Fruit fly (Drosophila melanogaster): Measurements from ENCODE around the gene Tg.

The Tg gene

DNA sequence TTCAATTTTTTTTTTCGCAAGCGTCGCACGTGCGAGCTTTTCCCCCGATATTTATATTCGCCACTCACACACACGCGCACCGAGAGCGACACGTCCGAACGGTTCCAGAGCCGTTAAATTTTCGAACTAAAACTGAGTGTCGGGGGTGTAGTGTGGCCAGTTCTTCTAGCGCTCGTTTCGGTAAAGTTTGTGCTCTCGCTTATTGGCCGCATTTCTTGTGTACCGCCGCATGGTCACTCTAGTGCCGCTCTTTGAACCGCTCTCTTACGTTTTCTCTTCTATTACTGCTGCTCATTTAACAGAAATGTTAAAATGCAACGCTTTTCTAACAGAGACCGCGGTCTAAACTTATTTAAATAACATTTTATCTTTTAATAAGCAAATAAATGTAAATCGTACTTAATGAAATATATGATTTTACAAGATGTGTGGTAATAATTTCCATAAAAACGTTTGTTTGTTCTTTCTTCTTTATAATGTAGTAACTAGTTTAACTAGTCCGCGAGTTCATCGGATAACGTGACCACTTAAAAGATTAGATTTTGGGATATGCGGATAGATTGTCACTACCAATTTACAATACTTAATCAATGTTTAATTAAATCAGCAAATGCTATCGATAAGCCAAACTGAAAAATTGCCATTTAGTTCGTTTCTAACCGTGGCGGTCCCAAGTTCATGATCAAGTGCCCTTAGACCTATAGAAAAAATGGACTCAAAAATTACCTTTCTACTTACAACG lies 27.0 kb upstream of the Tg start, which contains the start of gene Snoo:
Snoo (minus strand) TSS at position 138 of the 742 bp plus-strand sequence.
- TF ChIP-seq CG8478 (optimal IDR thresholded peaks at IDR 0.05) (no peak), CTCF (optimal IDR thresholded peaks at IDR 0.05) (peak; percentile 43 to 52)

dm6 chr2L:7984889-7985514 lies 26.2 kb upstream of the Tg start:
- TF ChIP-seq CG8478 (optimal IDR thresholded peaks at IDR 0.05), result no peak
- TF ChIP-seq CTCF (optimal IDR thresholded peaks at IDR 0.05), result no peak

- TF ChIP-seq CG8478 (optimal IDR thresholded peaks at IDR 0.05) (no peak), CTCF (optimal IDR thresholded peaks at IDR 0.05) (no peak)
Measured at dm6 chr2L:7986210-7986609, 25.0 kb upstream of the Tg start.

dm6 chr2L:7989868-7990267 lies 21.3 kb upstream of the Tg start:
- TF ChIP-seq CTCF (optimal IDR thresholded peaks at IDR 0.05) (no peak), CG8478 (optimal IDR thresholded peaks at IDR 0.05) (no peak)

- TF ChIP-seq CG8478 (optimal IDR thresholded peaks at IDR 0.05) (no peak), CTCF (optimal IDR thresholded peaks at IDR 0.05) (no peak)
Measured at dm6 chr2L:7990720-7991119, 20.5 kb upstream of the Tg start.

dm6 chr2L:7991391-7991876 lies 19.8 kb upstream of the Tg start:
- no peak for TF ChIP-seq CTCF (optimal IDR thresholded peaks at IDR 0.05)
- TF ChIP-seq CG8478 (optimal IDR thresholded peaks at IDR 0.05), result no peak

DNA sequence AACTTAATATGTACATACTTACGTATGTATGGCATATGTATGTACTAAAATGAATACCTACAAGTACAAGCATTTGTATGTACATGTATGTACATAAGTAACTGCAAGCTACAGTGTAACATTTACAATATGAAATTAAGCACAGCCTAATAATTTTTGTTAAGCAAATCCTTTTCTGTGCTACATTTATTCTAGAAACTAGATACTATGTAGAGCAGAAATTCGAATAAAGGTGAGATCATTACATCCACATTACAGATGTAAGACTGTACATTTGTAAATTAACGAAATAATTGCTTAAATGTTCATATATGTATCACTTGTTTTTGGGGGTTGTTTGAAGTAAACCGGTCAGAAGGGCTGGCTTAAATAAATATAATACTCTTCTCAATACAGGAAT lies 19.3 kb upstream of the Tg start:
- no peak for TF ChIP-seq CG8478 (optimal IDR thresholded peaks at IDR 0.05)
- no peak for TF ChIP-seq CTCF (optimal IDR thresholded peaks at IDR 0.05)

dm6 chr2L:7992654-7993053 lies 18.6 kb upstream of the Tg start:
- TF ChIP-seq CG8478 (optimal IDR thresholded peaks at IDR 0.05) (no peak), CTCF (optimal IDR thresholded peaks at IDR 0.05) (no peak)

DNA sequence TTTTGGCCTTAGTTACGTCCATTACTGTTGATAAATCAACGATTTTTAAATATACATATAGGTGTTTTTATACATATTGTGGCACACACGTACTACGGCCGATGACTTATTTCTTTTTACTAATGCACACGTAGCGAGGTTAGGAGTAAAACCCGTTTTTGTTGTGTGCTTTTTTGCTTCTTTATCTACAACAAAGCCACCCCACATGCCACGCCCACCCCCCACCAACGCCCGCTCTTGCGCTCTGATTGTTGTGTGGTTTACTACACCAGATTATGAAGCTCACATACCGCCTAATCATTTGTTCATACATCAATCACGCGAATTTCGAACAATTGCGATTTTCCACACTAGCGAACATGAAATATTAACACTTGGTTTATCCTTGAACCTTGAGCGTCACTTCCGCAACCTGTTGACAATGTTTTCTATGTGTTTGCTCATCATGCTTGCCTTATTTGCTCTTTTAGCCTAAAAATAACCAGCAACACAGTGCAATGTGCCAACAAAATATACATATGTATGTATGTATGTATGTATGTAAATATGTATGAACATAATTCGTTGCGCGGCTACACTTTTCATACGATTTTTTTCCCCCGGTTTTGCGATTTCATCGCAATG lies 18.0 kb upstream of the Tg start:
- no peak for TF ChIP-seq CTCF (optimal IDR thresholded peaks at IDR 0.05)
- TF ChIP-seq CG8478 (optimal IDR thresholded peaks at IDR 0.05), result no peak

- TF ChIP-seq CG8478 (optimal IDR thresholded peaks at IDR 0.05) (no peak), CTCF (optimal IDR thresholded peaks at IDR 0.05) (no peak)
Measured at dm6 chr2L:7993984-7994854, 17.0 kb upstream of the Tg start, which contains the start of gene pes. Gene pes, minus strand, starts transcription at chr2L:7994184.

DNA sequence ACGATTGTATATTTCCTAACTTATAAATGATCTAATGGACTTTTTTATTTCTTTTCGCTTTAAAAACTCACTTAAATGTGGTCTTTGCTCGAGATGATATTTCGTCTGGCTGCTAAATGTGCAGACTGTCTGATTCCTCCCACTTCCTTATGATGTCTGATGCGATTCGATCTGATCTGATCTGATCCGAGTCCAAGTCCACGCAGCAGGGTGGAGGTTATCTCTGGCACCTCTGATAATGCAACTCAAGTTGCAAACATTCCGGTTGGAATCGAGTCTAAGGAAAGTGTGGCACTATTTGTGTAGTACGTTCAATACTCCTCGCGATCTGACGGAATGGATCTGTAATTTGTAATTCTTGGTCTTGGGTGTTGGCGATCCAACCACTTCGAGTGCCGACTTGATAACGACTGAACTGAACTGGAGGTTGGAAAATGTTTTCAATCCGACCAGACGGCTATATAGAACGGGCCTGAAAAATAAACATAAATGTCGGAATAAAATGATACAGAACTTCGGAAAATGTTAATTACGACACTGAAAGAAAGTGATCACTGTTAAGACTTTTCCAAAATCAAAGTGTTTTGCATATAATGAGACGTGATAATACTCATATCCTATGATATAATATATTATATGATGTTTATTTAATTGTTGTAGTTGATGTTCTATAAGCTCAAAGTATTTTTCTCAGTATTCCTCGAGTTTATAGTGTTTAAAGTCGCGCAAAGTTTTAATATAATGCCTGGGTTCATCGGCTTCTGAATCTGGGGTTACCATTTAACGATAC lies 13.7 kb upstream of the Tg start:
- TF ChIP-seq CG8478 (optimal IDR thresholded peaks at IDR 0.05) (no peak), CTCF (optimal IDR thresholded peaks at IDR 0.05) (no peak)

- TF ChIP-seq CTCF (optimal IDR thresholded peaks at IDR 0.05) (no peak), CG8478 (optimal IDR thresholded peaks at IDR 0.05) (no peak)
Measured at dm6 chr2L:7998080-7998457, 13.1 kb upstream of the Tg start, which contains the start of gene CG7227. Gene CG7227, minus strand, starts transcription at chr2L:7998151.

DNA sequence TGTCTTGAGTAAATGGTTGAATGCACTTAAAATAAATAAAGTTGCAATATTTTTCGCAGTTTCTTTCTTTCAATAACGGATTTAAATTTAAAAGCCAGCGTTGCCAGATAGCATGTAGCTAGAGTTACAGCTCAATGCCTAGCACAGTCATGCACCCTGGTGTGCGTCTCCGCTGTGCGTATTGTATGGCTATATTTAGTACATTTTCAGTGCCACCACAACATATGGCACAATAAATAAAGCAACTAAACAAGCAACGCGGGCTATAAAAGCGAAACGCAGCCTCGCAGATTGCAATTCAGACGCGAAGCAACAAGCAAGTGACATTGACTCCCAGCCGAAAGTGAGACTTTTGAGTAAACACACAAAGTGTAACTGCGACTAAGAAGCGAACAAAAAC lies 12.6 kb upstream of the Tg start, which contains the start of gene Sirup:
Sirup (plus strand) TSS at position 215 of the 400 bp plus-strand sequence.
- TF ChIP-seq CG8478 (optimal IDR thresholded peaks at IDR 0.05), result no peak
- TF ChIP-seq CTCF (optimal IDR thresholded peaks at IDR 0.05), result peak; percentile 65 to 73

DNA sequence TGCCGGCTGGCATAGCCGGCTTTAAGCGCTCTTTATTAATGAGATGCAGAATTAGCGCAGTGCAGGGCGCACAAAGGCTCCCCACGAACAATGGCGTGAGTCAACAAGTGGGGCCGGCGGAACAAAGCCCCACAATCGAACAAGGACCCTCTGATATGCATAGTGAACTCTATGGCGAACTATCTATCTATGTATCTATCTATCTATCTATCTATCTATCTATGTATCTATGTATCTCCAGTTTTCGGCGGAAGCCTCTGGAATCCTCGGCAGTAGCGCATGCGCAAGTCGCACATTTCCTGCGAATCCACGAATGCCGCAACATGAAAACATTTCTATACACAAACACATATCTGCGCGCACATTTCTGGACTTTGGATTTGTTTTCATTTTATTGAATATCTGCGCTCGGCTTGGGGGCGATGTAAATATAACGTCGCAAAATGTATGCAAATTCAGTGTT lies 10.6 kb upstream of the Tg start:
- TF ChIP-seq CTCF (optimal IDR thresholded peaks at IDR 0.05) (no peak), CG8478 (optimal IDR thresholded peaks at IDR 0.05) (no peak)

Measured in S2 (cell line).